Fruit fly (Drosophila melanogaster): ENCODE data around the gene tutl.

dm6 chr2L:4332962-4333757, 50.2 kb downstream of the tutl start:
- TF ChIP-seq CG8478 (optimal IDR thresholded peaks at IDR 0.05) (no peak), CTCF (optimal IDR thresholded peaks at IDR 0.05) (no peak)

All from S2 (cell line).